Fruit fly (Drosophila melanogaster) whole organism: Measurements from ENCODE around the gene twin.

Experiments
- CG8478 ChIP-seq: fragments of >200 bp; optimal IDR thresholded peaks from 2 replicates; lab custom pipeline; 2018; ENCODE audit warnings: inconsistent platforms
- Dll ChIP-seq: fragments of >200 bp; optimal IDR thresholded peaks from 2 replicates; lab custom pipeline; 2017
- EcR ChIP-seq, 2 experiments: fragments of >200 bp; optimal IDR thresholded peaks; 2 replicates each; lab custom pipeline; 2017; ENCODE audit warnings: missing biosample characterization in 2 of 2, missing genetic modification characterization in 2 of 2, missing genetic modification reagents in 2 of 2
- pan ChIP-seq: fragments of >200 bp; optimal IDR thresholded peaks from 2 replicates; lab custom pipeline; 2017
- psq ChIP-seq: fragments of >200 bp; optimal IDR thresholded peaks from 2 replicates; lab custom pipeline; 2017
- usp ChIP-seq: fragments of >200 bp; optimal IDR thresholded peaks from 2 replicates; lab custom pipeline; 2017; ENCODE audit warnings: missing biosample characterization, missing genetic modification characterization, mixed read lengths

The twin gene

dm6 chr3R:24150103-24150502 lies 71.7 kb downstream of the twin start, which contains the start of gene p38c:
Gene p38c (minus strand): TSS chr3R:24150203.
- TF ChIP-seq usp (GFP tag; lab: Kevin White, UChicago) (no peak), CG8478 (lab: Kevin White, UChicago) (no peak), EcR (GFP tag; optimal IDR thresholded peaks at IDR 0.05; lab: Kevin White, UChicago) (no peak), Dll (lab: Kevin White, UChicago) (no peak), pan (lab: Kevin White, UChicago) (no peak), psq (lab: Kevin White, UChicago) (no peak)

dm6 chr3R:24148838-24149237 lies 72.9 kb downstream of the twin start, which contains the start of gene Slimp:
Gene Slimp (minus strand): TSS chr3R:24148967.
- no peak for TF ChIP-seq pan (lab: Kevin White, UChicago)
- TF ChIP-seq Dll (lab: Kevin White, UChicago) = no peak
- TF ChIP-seq usp (GFP tag; lab: Kevin White, UChicago) = no peak
- TF ChIP-seq EcR (GFP tag; optimal IDR thresholded peaks at IDR 0.05; lab: Kevin White, UChicago) = no peak
- TF ChIP-seq CG8478 (lab: Kevin White, UChicago) = no peak
- no peak for TF ChIP-seq psq (lab: Kevin White, UChicago)
